Worm (Caenorhabditis elegans): ENCODE measurements around the gene F18G5.6.

ce11 chrX:9298846-9299245 lies 34.7 kb upstream of the F18G5.6 start, which contains the start of gene B0416.2:
- TF ChIP-seq ceh-13 (GFP tag; optimal IDR thresholded peaks at IDR 0.05) (no peak), pes-1 (GFP tag; IDR thresholded peaks at IDR 0.05) (no peak), ceh-36 (tag; optimal IDR thresholded peaks at IDR 0.05) (no peak), ets-7 (tag; optimal IDR thresholded peaks at IDR 0.05) (no peak), ama-1 (optimal IDR thresholded peaks at IDR 0.05) (no peak)

Measured in whole organism, early embryonic.